Fruit fly (Drosophila melanogaster) S2 (cell line): ENCODE data around the gene CG33158.

Experiments
- CG8478 ChIP-seq: fragments of >200 bp; optimal IDR thresholded peaks from 2 replicates; lab custom pipeline; 2018
- CTCF ChIP-seq, 2 experiments: fragments of >200 bp; optimal IDR thresholded peaks; 2 replicates each; lab custom pipeline; 2018

DNA sequence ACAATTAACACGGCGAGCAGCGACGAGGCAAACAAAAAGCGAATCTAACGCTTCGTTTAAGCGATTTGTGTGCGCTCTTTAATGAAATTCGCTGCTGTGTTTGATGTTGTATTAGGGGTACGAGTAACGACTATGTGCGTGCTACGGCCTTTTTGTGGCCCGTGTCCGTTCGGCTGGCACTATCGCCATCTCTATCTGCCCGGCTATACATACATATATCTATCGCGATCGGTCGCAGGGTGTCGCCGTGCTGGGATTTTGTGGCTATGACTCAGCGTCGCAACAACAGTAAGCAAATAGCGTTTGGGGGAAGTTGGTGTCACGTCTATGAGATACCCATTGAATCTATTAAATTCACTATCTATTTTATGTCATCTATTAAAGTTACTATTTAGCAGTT, 25.7 kb upstream of the CG33158 start:
- TF ChIP-seq CG8478 (lab: Kevin White, UChicago) (no peak), CTCF (optimal IDR thresholded peaks at IDR 0.05; lab: Kevin White, UChicago) (no peak)
